Fruit fly (Drosophila melanogaster) whole organism, larva: ENCODE results near the gene CG31223.

Source experiments
- noc ChIP-seq: fragments of 200-800 bp; sonication (Bioruptor generic); optimal IDR thresholded peaks from 3 replicates; lab custom pipeline; 2019; ENCODE audit warnings: missing biosample characterization, mild to moderate bottlenecking, missing genetic modification characterization, moderate library complexity

The CG31223 gene

dm6 chr3R:20850395-20851039 is 19.6 kb downstream of the CG31223 start, which contains the start of gene RpS30:
RpS30 (plus strand) TSS chr3R:20850516.
- TF ChIP-seq noc = peak; percentile 18

dm6 chr3R:20859845-20860244 is 28.9 kb downstream of the CG31223 start, which contains the start of gene Ir93a:
Ir93a (minus strand) TSS chr3R:20859945.
- TF ChIP-seq noc = no peak

dm6 chr3R:20866204-20866603 is 35.3 kb downstream of the CG31223 start, which contains the start of gene KaiR1D:
KaiR1D (minus strand) TSS chr3R:20866231.
- TF ChIP-seq noc = no peak

- TF ChIP-seq noc = no peak
These were observed 39.8 kb downstream of the CG31223 start, which contains the start of gene TotA for dm6 chr3R:20870736-20871135. TotA (plus strand) TSS chr3R:20871036.

- no peak for TF ChIP-seq noc
These were observed 41.8 kb downstream of the CG31223 start, which contains the start of gene TotC for dm6 chr3R:20872688-20873087. TotC (plus strand) TSS chr3R:20872988.

- no peak for TF ChIP-seq noc
These were observed 42.7 kb downstream of the CG31223 start, which contains the start of gene TotB for dm6 chr3R:20873638-20874037. TotB (plus strand) TSS chr3R:20873938.

dm6 chr3R:20876680-20877079 is 45.8 kb downstream of the CG31223 start:
- TF ChIP-seq noc = no peak

- TF ChIP-seq noc = no peak
These were observed 46.5 kb downstream of the CG31223 start, which contains the start of gene TotZ for dm6 chr3R:20877436-20877835. TotZ (plus strand) TSS chr3R:20877736.
